Worm (Caenorhabditis elegans): ENCODE measurements around the gene dpy-18.
A peak's percentile ranks its signal among the peaks of the same experiment; 100 is the strongest.

ce11 chrIII:11372199-11372938 is 5.4 kb downstream of the dpy-18 start:
- TF ChIP-seq F49E8.2 (tag; optimal IDR thresholded peaks at IDR 0.05; ENCODE audit: borderline replicate concordance) (no peak), R02D3.7 (tag; optimal IDR thresholded peaks at IDR 0.05) (no peak), nhr-28 (tag; optimal IDR thresholded peaks at IDR 0.05) (peak; percentile 66), F26F4.8 (GFP tag; conservative IDR thresholded peaks at IDR 0.05) (no peak), mxl-2 (GFP tag; conservative IDR thresholded peaks at IDR 0.05) (no peak), pha-4 (GFP tag; IDR thresholded peaks at IDR 0.05) (no peak), pha-4 (tag; optimal IDR thresholded peaks at IDR 0.05) (no peak), hmg-1.1 (GFP tag; IDR thresholded peaks at IDR 0.05) (0 out of 2 replicates have a peak, but pooled peaks have one; percentile 37), ztf-11 (tag; optimal IDR thresholded peaks at IDR 0.05) (no peak), ces-1 (GFP tag; optimal IDR thresholded peaks at IDR 0.05) (no peak), mdl-1 (tag; optimal IDR thresholded peaks at IDR 0.05) (no peak), lir-3 (tag; optimal IDR thresholded peaks at IDR 0.05) (no peak), jun-1 (tag; optimal IDR thresholded peaks at IDR 0.05) (no peak), nhr-11 (tag; optimal IDR thresholded peaks at IDR 0.05) (no peak), nhr-25 (tag; optimal IDR thresholded peaks at IDR 0.05; ENCODE audit: borderline replicate concordance, insufficient read depth) (no peak)
